Fruit fly (Drosophila melanogaster): ENCODE data around the gene CG11768.

dm6 chr3R:8741248-8741647 is 26.8 kb downstream of the CG11768 start:
- TF ChIP-seq CG8478 (optimal IDR thresholded peaks at IDR 0.05) = no peak
- TF ChIP-seq CTCF (optimal IDR thresholded peaks at IDR 0.05) = no peak
